Fruit fly (Drosophila melanogaster) whole organism, embryonic: ENCODE measurements around the gene CG33687.

ENCODE experiments used
- B-H2 ChIP-seq: fragments of 200-800 bp; sonication (Bioruptor generic); optimal IDR thresholded peaks from 2 replicates; lab custom pipeline; 2018; ENCODE audit warnings: missing biosample characterization, mild to moderate bottlenecking, missing genetic modification characterization
- CG11504 ChIP-seq: fragments of 200-800 bp; sonication (Bioruptor generic); optimal IDR thresholded peaks from 3 replicates; lab custom pipeline; 2019; ENCODE audit warnings: missing biosample characterization, mild to moderate bottlenecking, missing genetic modification characterization, moderate library complexity
- CG15073 ChIP-seq: fragments of 200-800 bp; sonication (Bioruptor generic); optimal IDR thresholded peaks from 2 replicates; lab custom pipeline; 2016; ENCODE audit warnings: missing biosample characterization, missing genetic modification characterization
- CG15269 ChIP-seq: fragments of 200-800 bp; sonication (Bioruptor generic); optimal IDR thresholded peaks from 2 replicates; lab custom pipeline; 2018; ENCODE audit warnings: missing biosample characterization, mild to moderate bottlenecking, missing genetic modification characterization, moderate library complexity
- CG2678 ChIP-seq: fragments of 200-800 bp; sonication (Bioruptor generic); optimal IDR thresholded peaks from 3 replicates; lab custom pipeline; 2019; ENCODE audit warnings: missing biosample characterization, mild to moderate bottlenecking, missing genetic modification characterization, moderate library complexity
- CG3726 ChIP-seq: fragments of 200-800 bp; sonication (Bioruptor generic); IDR thresholded peaks from 3 replicates; pipeline ENCODE4, ENCODE4 v1.3.6; 2022; ENCODE audit warnings: missing biosample characterization, missing genetic modification characterization
- CG3847 ChIP-seq: fragments of 200-800 bp; sonication (Bioruptor generic); IDR thresholded peaks from 2 replicates; pipeline ENCODE4 v1.3.6; 2022; ENCODE audit warnings: missing biosample characterization, missing genetic modification characterization
- CG7556 ChIP-seq: fragments of 200-800 bp; sonication (Bioruptor generic); optimal IDR thresholded peaks from 2 replicates; lab custom pipeline; 2017; ENCODE audit warnings: missing biosample characterization, mild to moderate bottlenecking, missing genetic modification characterization
- CG8388 ChIP-seq: fragments of 200-800 bp; sonication (Bioruptor generic); optimal IDR thresholded peaks from 2 replicates; lab custom pipeline; 2019; ENCODE audit warnings: missing biosample characterization, mild to moderate bottlenecking, missing genetic modification characterization, moderate library complexity
- CG8478 ChIP-seq: fragments of >200 bp; optimal IDR thresholded peaks from 2 replicates; lab custom pipeline; 2018
- Camta ChIP-seq: fragments of 200-800 bp; sonication (Bioruptor generic); optimal IDR thresholded peaks from 2 replicates; lab custom pipeline; 2016; ENCODE audit warnings: missing biosample characterization, missing genetic modification characterization
- CoRest ChIP-seq: fragments of 200-800 bp; sonication (Bioruptor generic); optimal IDR thresholded peaks from 3 replicates; lab custom pipeline; 2018; ENCODE audit warnings: missing biosample characterization, mild to moderate bottlenecking, missing genetic modification characterization, moderate library complexity
- D19B ChIP-seq: fragments of 200-800 bp; sonication (Bioruptor generic); optimal IDR thresholded peaks from 2 replicates; lab custom pipeline; 2017; ENCODE audit warnings: missing biosample characterization, mild to moderate bottlenecking, missing genetic modification characterization
- Doc3 ChIP-seq: fragments of 200-800 bp; sonication (Bioruptor generic); IDR thresholded peaks from 3 replicates; pipeline ENCODE4 v1.3.6; 2022; ENCODE audit warnings: missing biosample characterization, missing genetic modification characterization; ENCODE audit not compliant: partially characterized antibody
- E2f2 ChIP-seq: fragments of 200-800 bp; sonication (Bioruptor generic); IDR thresholded peaks from 2 replicates; pipeline ENCODE4 v1.3.6; 2022; ENCODE audit warnings: missing biosample characterization, missing genetic modification characterization
- H2.0 ChIP-seq: fragments of 200-800 bp; sonication (Bioruptor generic); IDR thresholded peaks from 2 replicates; pipeline ENCODE4 v1.3.6; 2022; ENCODE audit warnings: missing biosample characterization, missing genetic modification characterization
- HLH54F ChIP-seq: fragments of 200-800 bp; sonication (Bioruptor generic); optimal IDR thresholded peaks from 3 replicates; lab custom pipeline; 2016; ENCODE audit warnings: missing biosample characterization, missing genetic modification characterization
- Hr51 ChIP-seq, 2 experiments: fragments of 200-800 bp; sonication (Bioruptor generic); optimal IDR thresholded peaks; 2 replicates in 1 of 2; 3 replicates in 1 of 2; lab custom pipeline; 2016 to 2018; ENCODE audit warnings: missing biosample characterization in 2 of 2, missing genetic modification characterization in 2 of 2, mild to moderate bottlenecking in 1 of 2, moderate library complexity in 1 of 2
- Lhr ChIP-seq: fragments of 200-800 bp; sonication (Bioruptor generic); optimal IDR thresholded peaks from 3 replicates; lab custom pipeline; 2017; ENCODE audit warnings: mild to moderate bottlenecking, missing biosample characterization, missing genetic modification reagents, missing genetic modification characterization
- Med ChIP-seq: fragments of 200-800 bp; sonication (Bioruptor generic); peaks from one replicate; lab custom pipeline; 2016; ENCODE audit warnings: missing biosample characterization, missing genetic modification characterization, mild to moderate bottlenecking, inconsistent platforms, moderate library complexity
- Myb ChIP-seq: fragments of 200-800 bp; sonication (Bioruptor generic); optimal IDR thresholded peaks from 2 replicates; lab custom pipeline; 2016; ENCODE audit warnings: missing biosample characterization, missing genetic modification characterization
- NK7.1 ChIP-seq: fragments of 200-800 bp; sonication (Bioruptor generic); optimal IDR thresholded peaks from 3 replicates; lab custom pipeline; 2016; ENCODE audit warnings: missing biosample characterization, missing genetic modification characterization
- Side ChIP-seq: fragments of 200-800 bp; sonication (Bioruptor generic); optimal IDR thresholded peaks from 2 replicates; lab custom pipeline; 2016; ENCODE audit warnings: missing biosample characterization, missing genetic modification characterization
- az2 ChIP-seq: fragments of 200-800 bp; sonication (Bioruptor generic); optimal IDR thresholded peaks from 3 replicates; lab custom pipeline; 2016; ENCODE audit warnings: missing biosample characterization, missing genetic modification characterization
- bsh ChIP-seq, 2 experiments: fragments of 200-800 bp; sonication (Bioruptor generic); optimal IDR thresholded peaks; 2 replicates each; lab custom pipeline; 2017 to 2018; ENCODE audit warnings: mild to moderate bottlenecking in 2 of 2, missing biosample characterization in 2 of 2, missing genetic modification characterization in 2 of 2, moderate library complexity in 1 of 2
- dpn ChIP-seq, 2 experiments: fragments of 200-800 bp; sonication (Bioruptor generic); optimal IDR thresholded peaks; 3 replicates each; lab custom pipeline; 2016; ENCODE audit warnings: missing biosample characterization in 2 of 2, missing genetic modification characterization in 2 of 2
- gem ChIP-seq: fragments of 200-800 bp; sonication (Bioruptor generic); optimal IDR thresholded peaks from 2 replicates; lab custom pipeline; 2019; ENCODE audit warnings: missing biosample characterization, mild to moderate bottlenecking, missing genetic modification characterization, moderate library complexity
- grau ChIP-seq: fragments of 200-800 bp; optimal IDR thresholded peaks from 3 replicates; lab custom pipeline; 2019; ENCODE audit warnings: missing biosample characterization, mild to moderate bottlenecking, missing genetic modification characterization, moderate library complexity
- gsb-n ChIP-seq: fragments of 200-800 bp; sonication (Bioruptor generic); optimal IDR thresholded peaks from 3 replicates; lab custom pipeline; 2018; ENCODE audit warnings: missing biosample characterization, mild to moderate bottlenecking, missing genetic modification characterization
- hkb ChIP-seq, 2 experiments: fragments of 200-800 bp in 1 of 2; fragments of >200 bp in 1 of 2; sonication (Bioruptor generic) in 1 of 2; IDR thresholded peaks in 1 of 2; optimal IDR thresholded peaks in 1 of 2; 2 replicates each; pipeline versions ENCODE4 v1.3.6 to Lab custom; 2017 to 2022; ENCODE audit warnings: missing biosample characterization in 1 of 2, missing genetic modification characterization in 1 of 2
- kay ChIP-seq: fragments of 200-800 bp; sonication (Bioruptor generic); optimal IDR thresholded peaks from 2 replicates; lab custom pipeline; 2016; ENCODE audit warnings: missing biosample characterization, missing genetic modification characterization
- ken ChIP-seq: fragments of 200-800 bp; sonication (Bioruptor generic); IDR thresholded peaks from 3 replicates; pipeline ENCODE4 v1.3.6; 2022; ENCODE audit warnings: missing biosample characterization, missing genetic modification characterization
- lab ChIP-seq: fragments of 200-800 bp; sonication (Bioruptor generic); optimal IDR thresholded peaks from 3 replicates; lab custom pipeline; 2017; ENCODE audit warnings: missing biosample characterization, missing genetic modification characterization, mild to moderate bottlenecking, moderate library complexity, missing genetic modification reagents
- mld ChIP-seq: fragments of 200-800 bp; sonication (Bioruptor generic); IDR thresholded peaks from 3 replicates; pipeline ENCODE4 v1.3.6; 2022; ENCODE audit warnings: missing biosample characterization, missing genetic modification characterization; ENCODE audit not compliant: partially characterized antibody
- nau ChIP-seq: fragments of 200-800 bp; sonication (Bioruptor generic); optimal IDR thresholded peaks from 3 replicates; lab custom pipeline; 2017; ENCODE audit warnings: missing biosample characterization, mild to moderate bottlenecking, missing genetic modification characterization, missing genetic modification reagents
- nerfin-1 ChIP-seq: fragments of 200-800 bp; sonication (Bioruptor generic); optimal IDR thresholded peaks from 3 replicates; lab custom pipeline; 2019; ENCODE audit warnings: missing biosample characterization, mild to moderate bottlenecking, missing genetic modification characterization, moderate library complexity
- pros ChIP-seq: fragments of 200-800 bp; sonication (Bioruptor generic); optimal IDR thresholded peaks from 3 replicates; lab custom pipeline; 2019; ENCODE audit warnings: missing biosample characterization, mild to moderate bottlenecking, missing genetic modification characterization, moderate library complexity
- scrt ChIP-seq: fragments of 200-800 bp; sonication (Bioruptor generic); optimal IDR thresholded peaks from 2 replicates; lab custom pipeline; 2018; ENCODE audit warnings: missing biosample characterization, mild to moderate bottlenecking, missing genetic modification characterization, moderate library complexity
- sisA ChIP-seq: fragments of 200-800 bp; sonication (Bioruptor generic); IDR thresholded peaks from 2 replicates; pipeline ENCODE4 v1.3.6; 2022; ENCODE audit warnings: missing biosample characterization, missing genetic modification characterization
- tio ChIP-seq: fragments of 200-800 bp; sonication (Bioruptor generic); optimal IDR thresholded peaks from 2 replicates; lab custom pipeline; 2017; ENCODE audit warnings: missing biosample characterization, missing genetic modification characterization, inconsistent platforms
- trem ChIP-seq: fragments of 200-800 bp; optimal IDR thresholded peaks from 3 replicates; lab custom pipeline; 2019; ENCODE audit warnings: missing biosample characterization, mild to moderate bottlenecking, missing genetic modification characterization, moderate library complexity
- zfh1 ChIP-seq: fragments of 200-800 bp; sonication (Bioruptor generic); IDR thresholded peaks from 3 replicates; pipeline ENCODE4 v1.3.6; 2022; ENCODE audit warnings: missing biosample characterization, missing genetic modification characterization

The CG33687 gene

DNA sequence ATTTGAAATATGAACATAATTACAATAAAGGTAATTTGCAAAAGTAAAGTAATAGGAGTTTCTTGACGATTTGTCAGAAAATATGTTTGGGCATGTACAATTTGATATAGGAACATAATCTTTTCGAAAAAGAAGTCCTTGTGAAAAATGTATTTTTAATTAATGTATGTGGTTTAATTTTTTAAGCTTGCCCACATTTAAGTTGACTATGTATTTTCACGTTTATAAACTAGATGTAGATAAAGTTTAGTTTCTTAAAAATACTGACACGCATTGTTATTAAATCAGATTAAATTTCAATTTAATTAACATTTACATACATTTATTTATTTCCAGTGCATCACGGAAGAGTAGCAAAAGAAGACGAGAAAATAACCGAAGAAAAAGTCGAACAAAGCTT, 21.2 kb upstream of the CG33687 start:
- TF ChIP-seq tio (GFP tag; lab: Kevin White, UChicago) (no peak), Camta (GFP tag; lab: Kevin White, UChicago) (no peak), Doc3 (GFP tag; lab: Robert Waterston, UW) (no peak), CG15269 (no peak), hkb (optimal IDR thresholded peaks at IDR 0.05; lab: Kevin White, UChicago) (no peak), hkb (GFP tag; IDR thresholded peaks at IDR 0.05; lab: Robert Waterston, UW) (no peak), CG8388 (GFP tag; lab: Kevin White, UChicago) (no peak), gsb-n (no peak), mld (GFP tag; lab: Robert Waterston, UW) (no peak), CG11504 (tag; lab: Kevin White, UChicago) (peak; percentile 14), nau (GFP tag; lab: Kevin White, UChicago) (no peak), zfh1 (GFP tag; lab: Robert Waterston, UW) (no peak), dpn (GFP tag; optimal IDR thresholded peaks at IDR 0.05; lab: Kevin White, UChicago) (no peak), CG15073 (no peak), CG3726 (GFP tag; lab: Robert Waterston, UW) (no peak), kay (GFP tag; lab: Kevin White, UChicago) (no peak), grau (peak; percentile 18), Myb (no peak), pros (GFP tag; lab: Kevin White, UChicago) (no peak), CG8478 (lab: Kevin White, UChicago) (no peak), Lhr (GFP tag; lab: Kevin White, UChicago) (no peak), Side (no peak), Med (no peak), az2 (GFP tag; lab: Kevin White, UChicago) (no peak), E2f2 (no peak), trem (tag; lab: Kevin White, UChicago) (no peak), lab (GFP tag; lab: Kevin White, UChicago) (no peak), CG3847 (GFP tag; lab: Robert Waterston, UW) (no peak), CG7556 (GFP tag; lab: Kevin White, UChicago) (peak; percentile 5), scrt (GFP tag; lab: Kevin White, UChicago) (no peak), H2.0 (GFP tag; lab: Robert Waterston, UW) (no peak), HLH54F (no peak), Hr51 (GFP tag; optimal IDR thresholded peaks at IDR 0.05; lab: Kevin White, UChicago) (peak in 1 of 2 experiments; percentile 7), gem (tag; lab: Kevin White, UChicago) (peak; percentile 36), B-H2 (GFP tag; lab: Kevin White, UChicago) (no peak), sisA (GFP tag; lab: Robert Waterston, UW) (no peak), CG2678 (tag; lab: Kevin White, UChicago) (peak; percentile 26), D19B (GFP tag; lab: Kevin White, UChicago) (no peak), nerfin-1 (tag; lab: Kevin White, UChicago) (no peak), NK7.1 (no peak), ken (no peak), bsh (GFP tag; optimal IDR thresholded peaks at IDR 0.05; lab: Kevin White, UChicago) (peak in 1 of 2 experiments; percentile 3), CoRest (tag; lab: Kevin White, UChicago) (peak; percentile 2)
- TF ChIP-seq, all 482 proteins: peak for 8
